Fruit fly (Drosophila melanogaster): ENCODE measurements around the gene CG32445.
A peak's percentile ranks its signal among the peaks of the same experiment; 100 is the strongest.

CG32445 gene

dm6 chr3L:21679687-21680086 lies 40.5 kb downstream of the CG32445 start, which contains the start of the genes Als2 and CG11248 (continued):
- TF ChIP-seq scrt (GFP tag; optimal IDR thresholded peaks at IDR 0.05) = no peak
- no peak for TF ChIP-seq CG31365 (tag; optimal IDR thresholded peaks at IDR 0.05)
- no peak for TF ChIP-seq pros (GFP tag; optimal IDR thresholded peaks at IDR 0.05)
- peak; percentile 67; the same call in 1 of the 2 replicates for TF ChIP-seq ranshi (GFP tag; IDR thresholded peaks at IDR 0.05)
- TF ChIP-seq CG17359 (tag; optimal IDR thresholded peaks at IDR 0.05) = peak; percentile 59
- TF ChIP-seq amos (GFP tag; IDR thresholded peaks at IDR 0.05; ENCODE audit: partially characterized antibody) = no peak
- TF ChIP-seq sens-2 (GFP tag; IDR thresholded peaks at IDR 0.05) = no peak
- TF ChIP-seq pnt (GFP tag; optimal IDR thresholded peaks at IDR 0.05) = peak; percentile 75
- peak; percentile 77; the same call in 1 of the 2 replicates for TF ChIP-seq Xrp1 (GFP tag; IDR thresholded peaks at IDR 0.05)
- 0 out of 3 replicates have a peak, but pooled peaks have one; percentile 50 for TF ChIP-seq CG7357 (GFP tag; IDR thresholded peaks at IDR 0.05)
- no peak for TF ChIP-seq CG1603 (tag; optimal IDR thresholded peaks at IDR 0.05)
- TF ChIP-seq gce (GFP tag; IDR thresholded peaks at IDR 0.05) = 0 out of 3 replicates have a peak, but pooled peaks have one; percentile 17
- no peak for TF ChIP-seq hbn (GFP tag; IDR thresholded peaks at IDR 0.05; ENCODE audit: partially characterized antibody)
- no peak for TF ChIP-seq CG4328 (GFP tag; optimal IDR thresholded peaks at IDR 0.05)
- peak; percentile 7 for TF ChIP-seq Mes4 (GFP tag; optimal IDR thresholded peaks at IDR 0.05)
- no peak for TF ChIP-seq sim (GFP tag; IDR thresholded peaks at IDR 0.05)
- peak; percentile 82 for TF ChIP-seq CG3847 (GFP tag; IDR thresholded peaks at IDR 0.05)
- TF ChIP-seq CG11456 (GFP tag; IDR thresholded peaks at IDR 0.05) = peak; percentile 81
- TF ChIP-seq CG15479 (GFP tag; optimal IDR thresholded peaks at IDR 0.05) = no peak
- TF ChIP-seq Bgb (GFP tag; IDR thresholded peaks at IDR 0.05; ENCODE audit: partially characterized antibody) = no peak
- TF ChIP-seq twi (tag; optimal IDR thresholded peaks at IDR 0.05) = peak; percentile 72
- TF ChIP-seq insv (GFP tag; optimal IDR thresholded peaks at IDR 0.05) = peak; percentile 81 to 96
- TF ChIP-seq sqz (GFP tag; optimal IDR thresholded peaks at IDR 0.05) = no peak
- no peak for TF ChIP-seq tna (GFP tag; IDR thresholded peaks at IDR 0.05; ENCODE audit: partially characterized antibody)
- TF ChIP-seq fd96Cb (tag; optimal IDR thresholded peaks at IDR 0.05) = peak; percentile 66
- no peak for TF ChIP-seq CG5180 (GFP tag; optimal IDR thresholded peaks at IDR 0.05)
- TF ChIP-seq salm (tag; optimal IDR thresholded peaks at IDR 0.05) = no peak
- TF ChIP-seq corto (GFP tag; optimal IDR thresholded peaks at IDR 0.05) = no peak
- TF ChIP-seq CG13287 (GFP tag; IDR thresholded peaks at IDR 0.05; ENCODE audit: partially characterized antibody) = 0 out of 2 replicates have a peak, but pooled peaks have one; percentile 8
- TF ChIP-seq MTF-1 (GFP tag; optimal IDR thresholded peaks at IDR 0.05; ENCODE audit: borderline replicate concordance) = no peak
- TF ChIP-seq Rx (GFP tag; IDR thresholded peaks at IDR 0.05) = peak; percentile 40; the same call in 1 of the 2 replicates
- no peak for TF ChIP-seq nerfin-2 (GFP tag; IDR thresholded peaks at IDR 0.05; ENCODE audit: partially characterized antibody)
- TF ChIP-seq ken (GFP tag; IDR thresholded peaks at IDR 0.05) = peak; percentile 67; the same call in 1 of the 3 replicates
- TF ChIP-seq CG9932 (GFP tag; IDR thresholded peaks at IDR 0.05) = peak; percentile 82
- peak; percentile 28 for TF ChIP-seq CG3065 (GFP tag; optimal IDR thresholded peaks at IDR 0.05)
- TF ChIP-seq seq (GFP tag; IDR thresholded peaks at IDR 0.05) = 0 out of 2 replicates have a peak, but pooled peaks have one; percentile 23
- no peak for TF ChIP-seq CG6791 (GFP tag; IDR thresholded peaks at IDR 0.05; ENCODE audit: partially characterized antibody)
- no peak for TF ChIP-seq dati (GFP tag; IDR thresholded peaks at IDR 0.05)
- TF ChIP-seq nom (GFP tag; optimal IDR thresholded peaks at IDR 0.05) = no peak
- no peak for TF ChIP-seq CG16779 (GFP tag; IDR thresholded peaks at IDR 0.05)
- TF ChIP-seq CG8290 (GFP tag; optimal IDR thresholded peaks at IDR 0.05) = no peak
- TF ChIP-seq CG8290 (tag; optimal IDR thresholded peaks at IDR 0.05) = peak in 1 of 2 experiments; percentile 3
- no peak for TF ChIP-seq sr (GFP tag; IDR thresholded peaks at IDR 0.05)
- TF ChIP-seq CG13296 (GFP tag; optimal IDR thresholded peaks at IDR 0.05) = no peak
- peak; percentile 47; the same call in 1 of the 3 replicates for TF ChIP-seq CG14050 (GFP tag; IDR thresholded peaks at IDR 0.05)
- peak; percentile 78 for TF ChIP-seq ssp (GFP tag; IDR thresholded peaks at IDR 0.05)
- peak; percentile 30; the same call in 1 of the 2 replicates for TF ChIP-seq CG17612 (GFP tag; IDR thresholded peaks at IDR 0.05)
- no peak for TF ChIP-seq Optix (GFP tag; IDR thresholded peaks at IDR 0.05)
- TF ChIP-seq Ssrp (tag; optimal IDR thresholded peaks at IDR 0.05) = peak; percentile 80
- TF ChIP-seq CG4730 (GFP tag; IDR thresholded peaks at IDR 0.05) = 0 out of 2 replicates have a peak, but pooled peaks have one; percentile 41
